Fruit fly (Drosophila melanogaster): ENCODE data around the gene CG16781.

Gene CG16781

dm6 chrX:3476009-3476408 lies 12.2 kb upstream of the CG16781 start (continued):
- TF ChIP-seq pum (GFP tag; optimal IDR thresholded peaks at IDR 0.05) (peak; percentile 6), ranshi (GFP tag; IDR thresholded peaks at IDR 0.05) (peak; percentile 27; the same call in 1 of the 2 replicates), Jarid2 (GFP tag; optimal IDR thresholded peaks at IDR 0.05) (no peak), CG10565 (GFP tag; optimal IDR thresholded peaks at IDR 0.05) (no peak), ken (GFP tag; IDR thresholded peaks at IDR 0.05) (0 out of 3 replicates have a peak, but pooled peaks have one; percentile 15), bsh (GFP tag; optimal IDR thresholded peaks at IDR 0.05) (peak in 1 of 2 experiments; percentile 60), amos (GFP tag; IDR thresholded peaks at IDR 0.05; ENCODE audit: partially characterized antibody) (no peak), Camta (GFP tag; optimal IDR thresholded peaks at IDR 0.05) (peak; percentile 28), ATbp (GFP tag; optimal IDR thresholded peaks at IDR 0.05) (peak; percentile 21), CG8290 (GFP tag; optimal IDR thresholded peaks at IDR 0.05) (no peak), CG8290 (tag; optimal IDR thresholded peaks at IDR 0.05) (peak in 1 of 2 experiments; percentile 11), CG16779 (GFP tag; IDR thresholded peaks at IDR 0.05) (no peak), CG1792 (GFP tag; optimal IDR thresholded peaks at IDR 0.05) (no peak), CG8944 (GFP tag; optimal IDR thresholded peaks at IDR 0.05) (no peak), az2 (GFP tag; optimal IDR thresholded peaks at IDR 0.05) (peak; percentile 56), ewg (GFP tag; optimal IDR thresholded peaks at IDR 0.05) (peak; percentile 36), CG11723 (GFP tag; optimal IDR thresholded peaks at IDR 0.05) (no peak), NC2α (GFP tag; optimal IDR thresholded peaks at IDR 0.05) (no peak), bab2 (GFP tag; optimal IDR thresholded peaks at IDR 0.05) (peak; percentile 17), chinmo (GFP tag; IDR thresholded peaks at IDR 0.05; ENCODE audit: partially characterized antibody) (no peak), Lhr (GFP tag; optimal IDR thresholded peaks at IDR 0.05) (no peak), crp (GFP tag; optimal IDR thresholded peaks at IDR 0.05) (no peak), CG5245 (GFP tag; optimal IDR thresholded peaks at IDR 0.05) (peak; percentile 21), gsb-n (tag; optimal IDR thresholded peaks at IDR 0.05) (no peak), Med (GFP tag) (peak; percentile 78), vnd (GFP tag; IDR thresholded peaks at IDR 0.05; ENCODE audit: partially characterized antibody) (no peak), CG2129 (GFP tag; IDR thresholded peaks at IDR 0.05; ENCODE audit: partially characterized antibody) (no peak), TFAM (GFP tag; optimal IDR thresholded peaks at IDR 0.05) (no peak), wor (GFP tag; IDR thresholded peaks at IDR 0.05) (no peak), CG33557 (GFP tag; optimal IDR thresholded peaks at IDR 0.05) (no peak), fd3F (GFP tag; optimal IDR thresholded peaks at IDR 0.05) (no peak), ftz-f1 (GFP tag; optimal IDR thresholded peaks at IDR 0.05) (no peak), CkIIα-i1 (GFP tag; IDR thresholded peaks at IDR 0.05) (no peak), CG10431 (GFP tag; optimal IDR thresholded peaks at IDR 0.05) (no peak), ase (GFP tag; IDR thresholded peaks at IDR 0.05) (no peak), ash1 (GFP tag; optimal IDR thresholded peaks at IDR 0.05) (no peak), Doc2 (GFP tag; IDR thresholded peaks at IDR 0.05) (no peak), p53 (GFP tag; optimal IDR thresholded peaks at IDR 0.05) (no peak), pros (GFP tag; optimal IDR thresholded peaks at IDR 0.05) (no peak), CG4820 (GFP tag; optimal IDR thresholded peaks at IDR 0.05) (peak; percentile 41), pfk (GFP tag; optimal IDR thresholded peaks at IDR 0.05) (no peak), MESR4 (GFP tag; optimal IDR thresholded peaks at IDR 0.05) (no peak), grau (tag; optimal IDR thresholded peaks at IDR 0.05) (peak; percentile 34), CTCF (GFP tag; optimal IDR thresholded peaks at IDR 0.05) (no peak), CG1647 (GFP tag; optimal IDR thresholded peaks at IDR 0.05) (peak; percentile 3), Stat92E (GFP tag; optimal IDR thresholded peaks at IDR 0.05) (no peak), CG14667 (GFP tag; IDR thresholded peaks at IDR 0.05) (no peak), eve (GFP tag; optimal IDR thresholded peaks at IDR 0.05) (no peak), CG10147 (GFP tag; optimal IDR thresholded peaks at IDR 0.05) (no peak), cas (GFP tag; IDR thresholded peaks at IDR 0.05) (no peak), CG17186 (GFP tag; optimal IDR thresholded peaks at IDR 0.05) (no peak), CG3847 (GFP tag; IDR thresholded peaks at IDR 0.05) (no peak)
